Fruit fly (Drosophila melanogaster) whole organism, embryonic: Measurements from ENCODE around the gene CG42828.

ENCODE experiments used
- CG10979 ChIP-seq: fragments of 200-800 bp; sonication (Bioruptor generic); optimal IDR thresholded peaks from 2 replicates; lab custom pipeline; 2018; ENCODE audit warnings: missing biosample characterization, mild to moderate bottlenecking, missing genetic modification characterization, moderate library complexity
- CG11456 ChIP-seq: fragments of 200-800 bp; sonication (Bioruptor generic); IDR thresholded peaks from 3 replicates; pipeline ENCODE4 v1.3.6; 2022; ENCODE audit warnings: missing biosample characterization, missing genetic modification characterization
- CG11560 ChIP-seq: fragments of 200-800 bp; sonication (Bioruptor generic); IDR thresholded peaks from 3 replicates; pipeline ENCODE4 v1.3.6; 2022; ENCODE audit warnings: missing biosample characterization, missing genetic modification characterization
- CG12391 ChIP-seq: fragments of 200-800 bp; sonication (Bioruptor generic); optimal IDR thresholded peaks from 3 replicates; lab custom pipeline; 2018; ENCODE audit warnings: missing biosample characterization, mild to moderate bottlenecking, missing genetic modification characterization, moderate library complexity
- CG13424 ChIP-seq: fragments of 200-800 bp; sonication (Bioruptor generic); optimal IDR thresholded peaks from 2 replicates; lab custom pipeline; 2019; ENCODE audit warnings: missing biosample characterization, mild to moderate bottlenecking, missing genetic modification characterization, moderate library complexity
- CG16779 ChIP-seq: fragments of 200-800 bp; sonication (Bioruptor generic); IDR thresholded peaks from 2 replicates; pipeline ENCODE4 v1.3.6; 2022; ENCODE audit warnings: missing biosample characterization, missing genetic modification characterization
- CG2712 ChIP-seq: fragments of 200-800 bp; optimal IDR thresholded peaks from 3 replicates; lab custom pipeline; 2019; ENCODE audit warnings: missing biosample characterization, mild to moderate bottlenecking, missing genetic modification characterization, moderate library complexity
- CG3065 ChIP-seq: fragments of 200-800 bp; sonication (Bioruptor generic); optimal IDR thresholded peaks from 2 replicates; lab custom pipeline; 2016; ENCODE audit warnings: missing biosample characterization, missing genetic modification characterization
- CG31224 ChIP-seq: fragments of 200-800 bp; sonication (Bioruptor generic); IDR thresholded peaks from 2 replicates; pipeline ENCODE4 v1.3.6; 2022; ENCODE audit warnings: missing biosample characterization, missing genetic modification characterization
- CG31441 ChIP-seq: fragments of 200-800 bp; sonication (Bioruptor generic); IDR thresholded peaks from 2 replicates; pipeline ENCODE4 v1.3.6; 2022; ENCODE audit warnings: missing biosample characterization, missing genetic modification characterization
- CG3281 ChIP-seq: fragments of 200-800 bp; sonication (Bioruptor generic); optimal IDR thresholded peaks from 3 replicates; lab custom pipeline; 2017; ENCODE audit warnings: missing biosample characterization, mild to moderate bottlenecking, missing genetic modification characterization
- CG3407 ChIP-seq: fragments of 200-800 bp; sonication (Bioruptor generic); optimal IDR thresholded peaks from 2 replicates; lab custom pipeline; 2018; ENCODE audit warnings: missing biosample characterization, mild to moderate bottlenecking, missing genetic modification characterization
- CG34376 ChIP-seq: fragments of 200-800 bp; sonication (Bioruptor generic); optimal IDR thresholded peaks from 2 replicates; lab custom pipeline; 2018; ENCODE audit warnings: missing biosample characterization, mild to moderate bottlenecking, missing genetic modification characterization
- CG6175 ChIP-seq: fragments of 200-800 bp; sonication (Bioruptor generic); IDR thresholded peaks from 3 replicates; pipeline ENCODE4 v1.3.6; 2022; ENCODE audit warnings: missing biosample characterization, missing genetic modification characterization
- CG6765 ChIP-seq: fragments of 200-800 bp; sonication (Bioruptor generic); optimal IDR thresholded peaks from 3 replicates; lab custom pipeline; 2017; ENCODE audit warnings: missing biosample characterization, mild to moderate bottlenecking, missing genetic modification characterization
- Dad ChIP-seq: fragments of 200-800 bp; sonication (Bioruptor generic); optimal IDR thresholded peaks from 3 replicates; lab custom pipeline; 2016; ENCODE audit warnings: missing biosample characterization, missing genetic modification characterization
- Deaf1 ChIP-seq: fragments of 200-800 bp; optimal IDR thresholded peaks from 3 replicates; lab custom pipeline; 2019; ENCODE audit warnings: missing biosample characterization, mild to moderate bottlenecking, missing genetic modification characterization, moderate library complexity
- Dek ChIP-seq: fragments of 200-800 bp; sonication (Bioruptor generic); optimal IDR thresholded peaks from 3 replicates; lab custom pipeline; 2019; ENCODE audit warnings: missing biosample characterization, mild to moderate bottlenecking, missing genetic modification characterization, moderate library complexity
- Gsc ChIP-seq: fragments of 200-800 bp; sonication (Bioruptor generic); IDR thresholded peaks from 2 replicates; pipeline ENCODE4 v1.3.6; 2022; ENCODE audit warnings: missing biosample characterization, missing genetic modification characterization
- Hmx ChIP-seq: fragments of 200-800 bp; sonication (Bioruptor generic); optimal IDR thresholded peaks from 2 replicates; lab custom pipeline; 2016; ENCODE audit warnings: missing biosample characterization, missing genetic modification characterization
- Oli ChIP-seq: fragments of 200-800 bp; sonication (Bioruptor generic); optimal IDR thresholded peaks from 2 replicates; lab custom pipeline; 2018; ENCODE audit warnings: missing biosample characterization, mild to moderate bottlenecking, missing genetic modification characterization, moderate library complexity
- Ravus ChIP-seq: fragments of 200-800 bp; sonication (Bioruptor generic); IDR thresholded peaks from 2 replicates; pipeline ENCODE4 v1.3.6; 2022; ENCODE audit warnings: missing biosample characterization, missing genetic modification characterization
- Spps ChIP-seq: fragments of 200-800 bp; sonication (Bioruptor generic); optimal IDR thresholded peaks from 2 replicates; lab custom pipeline; 2018; ENCODE audit warnings: missing biosample characterization, mild to moderate bottlenecking, missing genetic modification characterization
- Ssrp ChIP-seq: fragments of 200-800 bp; sonication (Bioruptor generic); optimal IDR thresholded peaks from 2 replicates; lab custom pipeline; 2018; ENCODE audit warnings: missing biosample characterization, mild to moderate bottlenecking, missing genetic modification characterization, moderate library complexity
- Usf ChIP-seq: fragments of 200-800 bp; sonication (Bioruptor generic); optimal IDR thresholded peaks from 2 replicates; lab custom pipeline; 2017; ENCODE audit warnings: missing genotype, missing biosample characterization, missing genetic modification characterization
- Xrp1 ChIP-seq: fragments of 200-800 bp; sonication (Bioruptor generic); IDR thresholded peaks from 2 replicates; pipeline ENCODE4 v1.3.6; 2022; ENCODE audit warnings: missing biosample characterization, missing genetic modification characterization
- ac ChIP-seq: fragments of 200-800 bp; sonication (Bioruptor generic); optimal IDR thresholded peaks from 3 replicates; lab custom pipeline; 2017; ENCODE audit warnings: missing biosample characterization, mild to moderate bottlenecking, missing genetic modification characterization
- bsh ChIP-seq, 2 experiments: fragments of 200-800 bp; sonication (Bioruptor generic); optimal IDR thresholded peaks; 2 replicates each; lab custom pipeline; 2017 to 2018; ENCODE audit warnings: mild to moderate bottlenecking in 2 of 2, missing biosample characterization in 2 of 2, missing genetic modification characterization in 2 of 2, moderate library complexity in 1 of 2
- cad ChIP-seq: fragments of >200 bp; optimal IDR thresholded peaks from 2 replicates; lab custom pipeline; 2017; ENCODE audit warnings: missing biosample characterization, missing genetic modification characterization
- chn ChIP-seq: fragments of 200-800 bp; sonication (Bioruptor generic); optimal IDR thresholded peaks from 2 replicates; lab custom pipeline; 2016; ENCODE audit warnings: missing biosample characterization, missing genetic modification characterization
- cwo ChIP-seq: fragments of 200-800 bp; sonication (Bioruptor generic); optimal IDR thresholded peaks from 3 replicates; lab custom pipeline; 2017; ENCODE audit warnings: missing biosample characterization, missing genetic modification characterization, mild to moderate bottlenecking, moderate library complexity, missing genetic modification reagents
- gro ChIP-seq: fragments of 200-800 bp; sonication (Bioruptor generic); optimal IDR thresholded peaks from 2 replicates; lab custom pipeline; 2016; ENCODE audit warnings: missing biosample characterization, missing genetic modification characterization
- gsb ChIP-seq: fragments of 200-800 bp; sonication (Bioruptor generic); IDR thresholded peaks from 2 replicates; pipeline ENCODE4 v1.3.6; 2022; ENCODE audit warnings: missing biosample characterization, missing genetic modification characterization
- hth ChIP-seq: fragments of >200 bp; optimal IDR thresholded peaks from 2 replicates; lab custom pipeline; 2017; ENCODE audit warnings: inconsistent platforms
- inv ChIP-seq: fragments of 200-800 bp; sonication (Bioruptor generic); IDR thresholded peaks from 2 replicates; pipeline ENCODE4 v1.3.6; 2022; ENCODE audit warnings: missing biosample characterization, missing genetic modification characterization; ENCODE audit not compliant: partially characterized antibody
- jumu ChIP-seq: fragments of 200-800 bp; sonication (Bioruptor generic); optimal IDR thresholded peaks from 3 replicates; lab custom pipeline; 2016; ENCODE audit warnings: missing biosample characterization, missing genetic modification characterization
- kah ChIP-seq: fragments of 200-800 bp; sonication (Bioruptor generic); optimal IDR thresholded peaks from 2 replicates; lab custom pipeline; 2018; ENCODE audit warnings: missing biosample characterization, mild to moderate bottlenecking, missing genetic modification characterization
- peb ChIP-seq: fragments of 200-800 bp; sonication (Bioruptor generic); IDR thresholded peaks from 2 replicates; pipeline ENCODE4 v1.3.6; 2022; ENCODE audit warnings: missing biosample characterization, missing genetic modification characterization
- pnt ChIP-seq: fragments of 200-800 bp; sonication (Bioruptor generic); optimal IDR thresholded peaks from 3 replicates; lab custom pipeline; 2016; ENCODE audit warnings: missing biosample characterization, missing genetic modification characterization
- repo ChIP-seq: fragments of 200-800 bp; sonication (Bioruptor generic); optimal IDR thresholded peaks from 2 replicates; lab custom pipeline; 2016; ENCODE audit warnings: missing biosample characterization, missing genetic modification characterization
- ro ChIP-seq: fragments of 200-800 bp; sonication (Bioruptor generic); IDR thresholded peaks from 2 replicates; pipeline ENCODE4 v1.3.6; 2022; ENCODE audit warnings: missing biosample characterization, missing genetic modification characterization
- row ChIP-seq: fragments of 200-800 bp; sonication (Bioruptor generic); IDR thresholded peaks from 3 replicates; pipeline ENCODE4 v1.3.6; 2022; ENCODE audit warnings: missing biosample characterization, missing genetic modification characterization
- sim ChIP-seq: fragments of 200-800 bp; sonication (Bioruptor generic); IDR thresholded peaks from 2 replicates; pipeline ENCODE4 v1.3.6; 2022; ENCODE audit warnings: missing biosample characterization, missing genetic modification characterization
- slbo ChIP-seq: fragments of 200-800 bp; sonication (Bioruptor generic); IDR thresholded peaks from 2 replicates; pipeline ENCODE4 v1.3.6; 2022; ENCODE audit warnings: missing biosample characterization, missing genetic modification characterization
- ssp ChIP-seq: fragments of 200-800 bp; sonication (Bioruptor generic); IDR thresholded peaks from 2 replicates; pipeline ENCODE4 v1.3.6; 2022; ENCODE audit warnings: missing biosample characterization, missing genetic modification characterization
- tap ChIP-seq: fragments of 200-800 bp; optimal IDR thresholded peaks from 3 replicates; lab custom pipeline; 2019; ENCODE audit warnings: missing biosample characterization, mild to moderate bottlenecking, missing genetic modification characterization, moderate library complexity
- unc-4 ChIP-seq: fragments of 200-800 bp; sonication (Bioruptor generic); IDR thresholded peaks from 2 replicates; pipeline ENCODE4 v1.3.6; 2022; ENCODE audit warnings: missing biosample characterization, missing genetic modification characterization; ENCODE audit not compliant: partially characterized antibody
- vnd ChIP-seq: fragments of 200-800 bp; sonication (Bioruptor generic); IDR thresholded peaks from 3 replicates; pipeline ENCODE4 v1.3.6; 2022; ENCODE audit warnings: missing biosample characterization, missing genetic modification characterization; ENCODE audit not compliant: partially characterized antibody
- vvl ChIP-seq: fragments of 200-800 bp; sonication (Bioruptor generic); IDR thresholded peaks from 2 replicates; pipeline ENCODE4 v1.3.6; 2022; ENCODE audit warnings: missing biosample characterization, missing genetic modification characterization

CG42828 gene

DNA sequence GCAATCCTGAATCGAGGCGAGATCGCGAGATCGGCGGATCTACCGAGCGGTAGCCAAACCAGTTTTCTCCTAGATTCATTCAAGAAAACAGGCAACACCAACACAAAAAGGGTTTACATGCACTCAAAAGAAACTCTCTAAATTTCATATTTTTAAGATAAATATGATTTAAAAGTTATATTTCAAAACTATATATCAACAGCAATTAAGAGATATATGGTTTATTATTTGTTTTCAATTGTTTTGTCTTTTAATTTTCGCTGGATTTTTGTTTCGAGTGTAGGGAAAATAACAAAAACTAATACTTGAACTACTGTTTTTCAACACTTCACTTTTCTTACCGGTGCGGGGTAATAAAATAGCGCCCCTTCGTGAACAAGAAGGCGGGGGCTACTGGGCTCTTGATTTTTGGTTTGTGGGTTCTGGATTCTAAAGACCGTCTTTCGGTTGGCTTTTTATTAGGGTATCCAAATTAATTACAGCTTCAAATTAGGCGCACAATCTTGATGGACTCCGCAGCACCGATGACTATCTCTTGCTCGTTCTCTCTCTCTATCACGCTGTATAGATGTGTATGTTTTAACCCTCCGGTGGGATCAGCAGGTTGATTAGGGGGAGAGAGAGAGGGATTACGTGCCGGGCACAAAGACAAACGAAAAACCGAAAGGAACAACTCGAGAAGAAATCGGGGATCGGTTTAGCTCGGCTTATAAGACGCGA is 28.3 kb upstream of the CG42828 start (continued):
- no peak for TF ChIP-seq Usf
- TF ChIP-seq CG3065 (GFP tag; lab: Kevin White, UChicago), result no peak
- no peak for TF ChIP-seq CG3281 (GFP tag; lab: Kevin White, UChicago)
- TF ChIP-seq kah (GFP tag; lab: Kevin White, UChicago), result no peak
- TF ChIP-seq Gsc (GFP tag; lab: Robert Waterston, UW), result no peak
- no peak for TF ChIP-seq jumu
- no peak for TF ChIP-seq CG3407
- peak; percentile 67 for TF ChIP-seq CG12391 (tag; lab: Kevin White, UChicago)
- no peak for TF ChIP-seq CG6765 (GFP tag; lab: Kevin White, UChicago)
- TF ChIP-seq tap, result peak; percentile 4
- peak; percentile 26 for TF ChIP-seq Ssrp (tag; lab: Kevin White, UChicago)
- no peak for TF ChIP-seq peb (GFP tag; lab: Robert Waterston, UW)
- TF ChIP-seq ro (GFP tag; lab: Robert Waterston, UW), result no peak
- TF ChIP-seq CG31441 (GFP tag; lab: Robert Waterston, UW), result peak; percentile 63
- no peak for TF ChIP-seq CG6175 (GFP tag; lab: Robert Waterston, UW)
- TF ChIP-seq slbo (GFP tag; lab: Robert Waterston, UW), result no peak
- peak; percentile 23 for TF ChIP-seq Oli (tag; lab: Kevin White, UChicago)
- TF ChIP-seq Ravus (GFP tag; lab: Robert Waterston, UW), result no peak
- TF ChIP-seq CG2712 (tag; lab: Kevin White, UChicago), result peak; percentile 83
- no peak for TF ChIP-seq repo
- TF ChIP-seq cwo (GFP tag; lab: Kevin White, UChicago), result no peak
- TF ChIP-seq hth, result no peak
- no peak for TF ChIP-seq ssp (GFP tag; lab: Robert Waterston, UW)
- no peak for TF ChIP-seq ac (GFP tag; lab: Kevin White, UChicago)
- no peak for TF ChIP-seq pnt (GFP tag; lab: Kevin White, UChicago)
- TF ChIP-seq gro (GFP tag; lab: Kevin White, UChicago), result no peak
- no peak for TF ChIP-seq CG11560
- no peak for TF ChIP-seq sim (GFP tag; lab: Robert Waterston, UW)
- TF ChIP-seq unc-4, result no peak
- TF ChIP-seq Hmx (GFP tag; lab: Kevin White, UChicago), result no peak
- TF ChIP-seq Spps (tag; lab: Kevin White, UChicago), result peak; percentile 63
- no peak for TF ChIP-seq chn
- no peak for TF ChIP-seq Dek (tag; lab: Kevin White, UChicago)
- peak; percentile 77 for TF ChIP-seq CG10979 (tag; lab: Kevin White, UChicago)
- no peak for TF ChIP-seq vnd (GFP tag; lab: Robert Waterston, UW)
- TF ChIP-seq CG11456 (GFP tag; lab: Robert Waterston, UW), result no peak
- peak; percentile 84 for TF ChIP-seq Xrp1
- TF ChIP-seq CG31224 (GFP tag; lab: Robert Waterston, UW), result no peak
- TF ChIP-seq cad (GFP tag; lab: Kevin White, UChicago), result no peak
- no peak for TF ChIP-seq Dad (GFP tag; lab: Kevin White, UChicago)
- no peak for TF ChIP-seq gsb (GFP tag; lab: Robert Waterston, UW)
- TF ChIP-seq row (GFP tag; lab: Robert Waterston, UW), result peak; percentile 58
- no peak for TF ChIP-seq inv (GFP tag; lab: Robert Waterston, UW)
- TF ChIP-seq CG34376, result no peak
- peak; percentile 52 for TF ChIP-seq Deaf1 (tag; lab: Kevin White, UChicago)
- TF ChIP-seq CG13424 (tag; lab: Kevin White, UChicago), result peak; percentile 37
- no peak for TF ChIP-seq vvl (GFP tag; lab: Robert Waterston, UW)
- TF ChIP-seq CG16779, result no peak
- peak; percentile 26 to 63 for TF ChIP-seq bsh (GFP tag; optimal IDR thresholded peaks at IDR 0.05; lab: Kevin White, UChicago)
